Worm (Caenorhabditis elegans) whole organism, L2 larva: ENCODE data around the gene mdt-4.

Experiments
- C34F6.9 ChIP-seq: fragments of 150-350 bp; optimal IDR thresholded peaks from 2 replicates; lab custom pipeline; 2014; ENCODE audit warnings: missing biosample characterization, missing genetic modification characterization
- ZK546.5 ChIP-seq: sonication (generic microtip); optimal IDR thresholded peaks from 2 replicates; lab custom pipeline; 2017; ENCODE audit warnings: missing biosample characterization, missing genetic modification characterization
- alr-1 ChIP-seq: fragments of 150-350 bp; optimal IDR thresholded peaks from 2 replicates; lab custom pipeline; 2014; ENCODE audit warnings: missing biosample characterization, missing genetic modification characterization
- ama-1 ChIP-seq: fragments of 150-350 bp; optimal IDR thresholded peaks from 2 replicates; lab custom pipeline; 2018; ENCODE audit warnings: inconsistent platforms
- blmp-1 ChIP-seq: sonication (generic microtip); optimal IDR thresholded peaks from 2 replicates; lab custom pipeline; 2017; ENCODE audit warnings: missing genetic modification characterization, mild to moderate bottlenecking, missing compliant biosample characterization, antibody characterized with exemption, moderate library complexity; ENCODE audit not compliant: insufficient read depth
- ceh-16 ChIP-seq: fragments of 150-350 bp; optimal IDR thresholded peaks from 2 replicates; lab custom pipeline; 2014; ENCODE audit warnings: missing biosample characterization, missing genetic modification characterization
- crh-2 ChIP-seq: sonication (generic microtip); optimal IDR thresholded peaks from 2 replicates; lab custom pipeline; 2017; ENCODE audit warnings: missing biosample characterization, missing genetic modification characterization
- egl-27 ChIP-seq: sonication (generic microtip); optimal IDR thresholded peaks from 3 replicates; lab custom pipeline; 2017; ENCODE audit warnings: missing biosample characterization, missing genetic modification reagents, missing genetic modification characterization
- elt-1 ChIP-seq: fragments of 150-350 bp; optimal IDR thresholded peaks from 2 replicates; lab custom pipeline; 2014; ENCODE audit warnings: missing biosample characterization, missing genetic modification characterization
- fos-1 ChIP-seq: fragments of 150-350 bp; optimal IDR thresholded peaks from 2 replicates; lab custom pipeline; 2014; ENCODE audit warnings: missing biosample characterization, missing genetic modification characterization
- gmeb-1 ChIP-seq: fragments of 150-350 bp; optimal IDR thresholded peaks from 2 replicates; lab custom pipeline; 2014; ENCODE audit warnings: missing biosample characterization, missing genetic modification characterization
- lin-11 ChIP-seq: fragments of 150-350 bp; sonication (generic microtip); optimal IDR thresholded peaks from 2 replicates; lab custom pipeline; 2014; ENCODE audit warnings: missing biosample characterization, missing genetic modification characterization, inconsistent platforms, mixed read lengths
- lin-39 ChIP-seq: fragments of 150-350 bp; optimal IDR thresholded peaks from 2 replicates; lab custom pipeline; 2014; ENCODE audit warnings: missing biosample characterization, missing genetic modification reagents, missing genetic modification characterization
- lsy-2 ChIP-seq, 2 experiments: fragments of 150-350 bp in 1 of 2; sonication (generic microtip) in 1 of 2; optimal IDR thresholded peaks; 2 replicates each; lab custom pipeline; 2014 to 2017; ENCODE audit warnings: missing biosample characterization in 2 of 2, missing genetic modification characterization in 2 of 2
- mab-5 ChIP-seq: fragments of 150-350 bp; optimal IDR thresholded peaks from 2 replicates; lab custom pipeline; 2014; ENCODE audit warnings: missing biosample characterization, missing genetic modification characterization
- mdl-1 ChIP-seq, 2 experiments: fragments of 150-350 bp in 1 of 2; sonication (generic microtip) in 1 of 2; optimal IDR thresholded peaks; 2 replicates each; lab custom pipeline; 2017; ENCODE audit warnings: missing biosample characterization in 2 of 2, missing genetic modification characterization in 2 of 2
- nhr-10 ChIP-seq: sonication (generic microtip); optimal IDR thresholded peaks from 2 replicates; lab custom pipeline; 2017; ENCODE audit warnings: missing biosample characterization, missing genetic modification characterization
- nhr-12 ChIP-seq: fragments of 150-350 bp; optimal IDR thresholded peaks from 2 replicates; lab custom pipeline; 2014; ENCODE audit warnings: missing biosample characterization, missing genetic modification characterization
- nhr-129 ChIP-seq: fragments of 150-350 bp; optimal IDR thresholded peaks from 2 replicates; lab custom pipeline; 2014; ENCODE audit warnings: missing biosample characterization, missing genetic modification characterization
- nhr-21 ChIP-seq: fragments of 150-350 bp; optimal IDR thresholded peaks from 2 replicates; lab custom pipeline; 2014; ENCODE audit warnings: missing biosample characterization, missing genetic modification characterization
- nhr-23 ChIP-seq: fragments of 150-350 bp; optimal IDR thresholded peaks from 2 replicates; lab custom pipeline; 2014; ENCODE audit warnings: missing biosample characterization, missing genetic modification reagents, missing genetic modification characterization
- nhr-25 ChIP-seq: fragments of 150-350 bp; sonication (generic microtip); optimal IDR thresholded peaks from 3 replicates; lab custom pipeline; 2014; ENCODE audit warnings: missing biosample characterization, missing genetic modification characterization
- nhr-6 ChIP-seq: fragments of 150-350 bp; optimal IDR thresholded peaks from 2 replicates; lab custom pipeline; 2014; ENCODE audit warnings: missing biosample characterization, missing genetic modification characterization
- peb-1 ChIP-seq: fragments of 150-350 bp; optimal IDR thresholded peaks from 2 replicates; lab custom pipeline; 2014; ENCODE audit warnings: missing biosample characterization, missing genetic modification characterization
- sem-4 ChIP-seq: fragments of 150-350 bp; optimal IDR thresholded peaks from 2 replicates; lab custom pipeline; 2014; ENCODE audit warnings: missing biosample characterization, missing genetic modification reagents, missing genetic modification characterization
- skn-1 ChIP-seq: sonication (generic microtip); optimal IDR thresholded peaks from 2 replicates; lab custom pipeline; 2017; ENCODE audit warnings: missing biosample characterization, missing genetic modification characterization
- sma-3 ChIP-seq: sonication (generic microtip); optimal IDR thresholded peaks from 2 replicates; lab custom pipeline; 2016; ENCODE audit warnings: missing genetic modification reagents, missing genetic modification characterization, missing compliant biosample characterization
- sma-9 ChIP-seq, 2 experiments: fragments of 150-350 bp in 1 of 2; sonication (generic microtip) in 1 of 2; optimal IDR thresholded peaks; 2 replicates each; lab custom pipeline; 2014 to 2016; ENCODE audit warnings: missing genetic modification characterization in 2 of 2, mild to moderate bottlenecking in 1 of 2, missing biosample characterization in 1 of 2, missing compliant biosample characterization in 1 of 2, missing genetic modification reagents in 1 of 2, moderate library complexity in 1 of 2
- unc-39 ChIP-seq: fragments of 150-350 bp; optimal IDR thresholded peaks from 2 replicates; lab custom pipeline; 2014; ENCODE audit warnings: missing biosample characterization, missing genetic modification characterization
- unc-55 ChIP-seq: fragments of 150-350 bp; sonication (generic microtip); optimal IDR thresholded peaks from 3 replicates; lab custom pipeline; 2014; ENCODE audit warnings: missing biosample characterization, missing genetic modification reagents, missing genetic modification characterization
- unc-62 ChIP-seq: fragments of 150-350 bp; optimal IDR thresholded peaks from 2 replicates; lab custom pipeline; 2014; ENCODE audit warnings: missing biosample characterization, missing genetic modification reagents, missing genetic modification characterization
- zag-1 ChIP-seq: fragments of 150-350 bp; optimal IDR thresholded peaks from 2 replicates; lab custom pipeline; 2014; ENCODE audit warnings: missing biosample characterization, missing genetic modification characterization
- ztf-1 ChIP-seq: fragments of 200-800 bp; sonication (Bioruptor generic); conservative IDR thresholded peaks from 2 replicates; pipeline ENCODE4 v1.3.6; 2022; ENCODE audit warnings: missing genetic modification characterization, missing compliant biosample characterization
- ztf-11 ChIP-seq: sonication (generic microtip); optimal IDR thresholded peaks from 2 replicates; lab custom pipeline; 2017; ENCODE audit warnings: missing biosample characterization, missing genetic modification characterization
- ztf-4 ChIP-seq: fragments of 150-350 bp; optimal IDR thresholded peaks from 2 replicates; lab custom pipeline; 2014; ENCODE audit warnings: missing biosample characterization, missing genetic modification characterization

mdt-4 gene

DNA sequence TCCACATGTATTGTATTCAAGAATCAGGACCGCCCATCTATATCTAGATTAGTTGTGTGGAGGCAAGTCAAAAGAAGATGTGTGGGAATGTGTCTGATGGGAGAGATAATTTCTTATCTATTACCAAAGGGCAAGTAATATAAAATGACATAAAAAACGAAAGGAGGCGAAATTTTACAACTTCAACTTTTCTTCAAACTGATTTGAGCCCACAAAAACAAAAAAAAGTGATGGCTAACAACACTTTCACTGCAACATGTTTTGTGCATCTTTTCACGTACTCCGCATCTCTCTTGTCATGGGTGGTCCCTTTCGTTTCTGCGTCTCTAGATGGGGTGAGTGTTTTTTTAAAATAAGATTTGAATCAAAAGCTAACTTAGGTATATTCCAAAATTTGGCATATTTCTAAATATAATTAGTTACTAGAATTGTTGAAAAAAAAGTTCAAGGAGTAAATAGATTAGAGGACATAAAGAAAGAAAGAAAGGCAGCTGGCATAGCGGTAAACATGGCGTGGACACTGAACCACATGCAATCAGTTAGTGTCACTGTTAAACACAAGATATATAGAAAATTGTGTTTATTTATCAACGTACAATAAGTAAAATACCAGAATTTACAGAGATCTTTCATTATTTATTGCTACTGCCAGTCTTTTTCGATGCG lies 2.1 kb downstream of the mdt-4 start, which contains the start of gene ZK546.19:
Gene ZK546.19 (plus strand): TSS at position 186 of the 666 bp plus-strand sequence.
- TF ChIP-seq nhr-6 (tag; lab: Kevin White, UChicago) (no peak), nhr-129 (tag; lab: Kevin White, UChicago) (peak; percentile 64), ceh-16 (peak; percentile 36), nhr-10 (tag; lab: Kevin White, UChicago) (no peak), egl-27 (no peak), elt-1 (peak; percentile 94), crh-2 (tag; lab: Kevin White, UChicago) (peak; percentile 2), sma-9 (GFP tag; optimal IDR thresholded peaks at IDR 0.05; lab: Kevin White, UChicago) (peak; percentile 32), sma-9 (tag; optimal IDR thresholded peaks at IDR 0.05; lab: Kevin White, UChicago) (no peak), lin-11 (tag; lab: Kevin White, UChicago) (no peak), alr-1 (tag; lab: Kevin White, UChicago) (no peak), sem-4 (tag; lab: Kevin White, UChicago) (peak; percentile 18), unc-55 (GFP tag; lab: Kevin White, UChicago) (peak; percentile 7), nhr-23 (tag; lab: Kevin White, UChicago) (peak; percentile 3), C34F6.9 (peak; percentile 59), mdl-1 (tag; optimal IDR thresholded peaks at IDR 0.05; lab: Kevin White, UChicago) (no peak), fos-1 (tag; lab: Kevin White, UChicago) (peak; percentile 7), lsy-2 (tag; optimal IDR thresholded peaks at IDR 0.05; lab: Kevin White, UChicago) (peak in 1 of 2 experiments; percentile 43)

DNA sequence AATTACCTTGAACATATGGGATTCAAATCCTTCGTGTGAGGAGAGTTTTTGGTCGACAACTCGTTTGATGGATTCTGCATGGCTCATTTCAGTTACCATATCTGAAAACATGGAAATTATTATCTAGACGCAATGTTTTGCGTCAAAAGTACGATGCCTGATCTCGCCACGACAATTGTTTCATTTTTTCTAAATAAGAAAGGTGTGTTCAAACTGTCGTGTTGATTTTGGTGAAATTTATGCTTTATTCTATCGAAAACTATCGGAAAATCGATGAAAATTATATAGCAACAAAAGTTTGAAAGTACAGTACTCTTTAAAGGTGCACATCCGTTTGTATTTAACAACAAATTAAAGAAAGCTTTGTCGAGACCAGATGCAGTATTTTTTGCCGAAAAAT lies 2.7 kb downstream of the mdt-4 start, which contains the start of gene cblc-1:
Gene cblc-1 (minus strand): TSS at position 101 of the 400 bp plus-strand sequence.
- TF ChIP-seq lin-11 (tag; lab: Kevin White, UChicago) (no peak), unc-62 (no peak)

DNA sequence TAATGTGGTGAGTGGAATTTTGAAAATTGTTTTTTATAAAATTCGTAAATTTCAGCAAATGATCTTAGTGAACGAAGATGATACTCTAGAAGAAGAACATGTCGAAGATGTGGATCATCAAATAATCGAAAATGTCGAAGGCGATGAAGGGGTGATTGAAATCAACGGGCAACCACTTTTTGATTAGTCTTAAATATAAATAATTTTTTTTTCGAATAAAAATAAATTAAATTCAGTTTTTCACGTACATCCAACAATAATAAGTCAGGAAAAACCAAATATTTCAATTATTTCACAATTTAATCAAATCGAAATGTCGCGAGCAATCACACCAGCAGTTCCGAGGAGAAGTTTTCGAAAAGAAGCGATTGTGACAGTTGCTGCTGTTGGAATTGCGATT lies 6.0 kb downstream of the mdt-4 start, which contains the start of gene ZK546.4:
Gene ZK546.4 (plus strand): TSS at position 301 of the 400 bp plus-strand sequence.
- TF ChIP-seq nhr-12 (no peak), ceh-16 (no peak), peb-1 (tag; lab: Kevin White, UChicago) (no peak), ZK546.5 (no peak), ztf-11 (tag; lab: Kevin White, UChicago) (no peak)

DNA sequence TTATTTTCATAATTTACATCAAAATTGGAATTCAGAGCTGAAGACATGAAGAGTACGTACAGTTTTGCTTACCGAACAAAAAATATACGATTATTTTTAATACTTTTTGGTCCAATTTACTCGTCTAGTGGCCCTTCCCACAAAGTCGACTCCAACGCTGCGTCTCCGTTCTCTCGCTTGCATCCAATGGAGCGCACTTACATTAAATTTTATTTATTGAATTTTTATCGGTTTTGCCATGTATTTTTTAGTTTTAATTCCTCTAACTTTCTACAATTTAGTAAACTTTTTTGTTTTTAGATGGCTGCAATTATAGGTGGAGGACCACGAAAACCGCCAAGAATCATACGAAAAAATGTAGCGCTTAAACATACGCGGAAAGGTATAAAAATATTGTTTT lies 8.2 kb downstream of the mdt-4 start, which contains the start of gene ZK546.5:
Gene ZK546.5 (plus strand): TSS at position 301 of the 400 bp plus-strand sequence.
- TF ChIP-seq unc-55 (GFP tag; lab: Kevin White, UChicago) (peak; percentile 18), fos-1 (tag; lab: Kevin White, UChicago) (no peak), C34F6.9 (peak; percentile 34)
- TF ChIP-seq, all 48 proteins: peak for 2

DNA sequence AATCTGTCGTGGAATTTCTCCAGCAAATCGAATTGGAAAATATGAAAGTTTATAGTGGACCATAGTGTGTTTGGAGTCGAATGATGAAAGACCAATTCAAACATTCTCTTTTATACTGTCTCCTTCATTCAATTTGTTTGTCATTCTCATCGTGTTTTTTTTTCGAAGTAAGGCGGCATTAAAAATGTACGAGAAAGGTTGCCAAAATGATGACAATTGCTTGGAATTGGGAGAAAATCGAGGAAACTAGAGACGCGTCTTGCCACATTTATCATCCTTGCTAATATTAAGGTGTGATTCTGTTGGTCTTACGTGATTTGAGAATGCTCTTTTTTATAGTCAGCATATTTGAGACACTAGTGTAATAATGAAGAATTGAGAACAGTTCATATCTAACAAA lies 8.8 kb downstream of the mdt-4 start, which contains the start of gene gst-30:
Gene gst-30 (minus strand): TSS at position 101 of the 400 bp plus-strand sequence.
- TF ChIP-seq ztf-4 (tag; lab: Kevin White, UChicago), result no peak
- TF ChIP-seq nhr-21 (tag; lab: Kevin White, UChicago), result no peak
- TF ChIP-seq lin-39 (tag; lab: Kevin White, UChicago), result no peak
- TF ChIP-seq mab-5, result no peak
- no peak for TF ChIP-seq fos-1 (tag; lab: Kevin White, UChicago)
- no peak for TF ChIP-seq lin-11 (tag; lab: Kevin White, UChicago)
- TF ChIP-seq ama-1 (lab: Kevin White, UChicago), result no peak
- TF ChIP-seq unc-39 (tag; lab: Kevin White, UChicago), result no peak
- TF ChIP-seq skn-1 (tag; lab: Kevin White, UChicago), result no peak
- no peak for TF ChIP-seq ztf-1 (GFP tag; lab: Robert Waterston, UW)
- TF ChIP-seq zag-1 (tag; lab: Kevin White, UChicago), result no peak
- no peak for TF ChIP-seq elt-1
- TF ChIP-seq gmeb-1 (tag; lab: Kevin White, UChicago), result no peak
- no peak for TF ChIP-seq unc-62
- no peak for TF ChIP-seq sma-3 (GFP tag; lab: Kevin White, UChicago)
- TF ChIP-seq nhr-25 (tag; lab: Kevin White, UChicago), result no peak
- no peak for TF ChIP-seq egl-27
- no peak for TF ChIP-seq blmp-1 (tag; lab: Kevin White, UChicago)
